Fruit fly (Drosophila melanogaster): ENCODE measurements around the gene CG3529.

Gene CG3529

DNA sequence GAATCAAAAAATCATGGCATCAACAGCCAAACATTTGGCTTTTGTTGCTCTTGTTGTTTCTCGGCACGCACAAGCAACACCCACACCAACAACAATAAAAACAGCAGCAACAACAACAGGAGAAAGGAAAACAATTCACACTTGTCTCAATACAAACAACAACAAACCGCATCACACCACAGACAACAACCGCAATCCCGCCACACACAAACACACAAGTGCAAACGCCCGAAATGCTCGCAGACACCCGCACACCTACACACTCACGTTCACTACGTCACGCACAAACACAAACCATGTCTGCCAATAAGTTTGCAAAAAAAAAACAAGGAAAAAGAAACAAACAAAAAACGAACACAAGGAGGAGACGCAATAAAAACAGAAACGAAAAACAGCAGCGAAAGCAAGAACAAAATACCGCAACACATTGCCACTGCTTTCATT lies 21.1 kb downstream of the CG3529 start (continued):
- TF ChIP-seq ss (GFP tag; optimal IDR thresholded peaks at IDR 0.05) (peak; percentile 68 to 71), CG11762 (GFP tag; optimal IDR thresholded peaks at IDR 0.05; ENCODE audit: insufficient read depth) (no peak), CG3032 (tag; optimal IDR thresholded peaks at IDR 0.05) (no peak), CG6163 (GFP tag; IDR thresholded peaks at IDR 0.05) (peak; percentile 80; the same call in 2 of the 3 replicates), Smox (GFP tag; optimal IDR thresholded peaks at IDR 0.05) (no peak), eg (GFP tag; IDR thresholded peaks at IDR 0.05) (peak; percentile 83), Sox15 (GFP tag; optimal IDR thresholded peaks at IDR 0.05) (no peak), Sox102F (GFP tag; optimal IDR thresholded peaks at IDR 0.05) (peak; percentile 15), vri (GFP tag; optimal IDR thresholded peaks at IDR 0.05) (no peak), spab (GFP tag; optimal IDR thresholded peaks at IDR 0.05) (peak; percentile 2), CG11902 (GFP tag; optimal IDR thresholded peaks at IDR 0.05) (no peak), CG8319 (GFP tag; optimal IDR thresholded peaks at IDR 0.05) (no peak), CG10631 (GFP tag; optimal IDR thresholded peaks at IDR 0.05) (no peak), CG9139 (GFP tag; optimal IDR thresholded peaks at IDR 0.05) (peak; percentile 58), CG6276 (GFP tag; optimal IDR thresholded peaks at IDR 0.05) (peak; percentile 73), topi (GFP tag; optimal IDR thresholded peaks at IDR 0.05) (no peak), CG10669 (GFP tag; optimal IDR thresholded peaks at IDR 0.05) (no peak), Hr39 (GFP tag; optimal IDR thresholded peaks at IDR 0.05) (no peak), Hr38 (GFP tag; optimal IDR thresholded peaks at IDR 0.05) (no peak)

DNA sequence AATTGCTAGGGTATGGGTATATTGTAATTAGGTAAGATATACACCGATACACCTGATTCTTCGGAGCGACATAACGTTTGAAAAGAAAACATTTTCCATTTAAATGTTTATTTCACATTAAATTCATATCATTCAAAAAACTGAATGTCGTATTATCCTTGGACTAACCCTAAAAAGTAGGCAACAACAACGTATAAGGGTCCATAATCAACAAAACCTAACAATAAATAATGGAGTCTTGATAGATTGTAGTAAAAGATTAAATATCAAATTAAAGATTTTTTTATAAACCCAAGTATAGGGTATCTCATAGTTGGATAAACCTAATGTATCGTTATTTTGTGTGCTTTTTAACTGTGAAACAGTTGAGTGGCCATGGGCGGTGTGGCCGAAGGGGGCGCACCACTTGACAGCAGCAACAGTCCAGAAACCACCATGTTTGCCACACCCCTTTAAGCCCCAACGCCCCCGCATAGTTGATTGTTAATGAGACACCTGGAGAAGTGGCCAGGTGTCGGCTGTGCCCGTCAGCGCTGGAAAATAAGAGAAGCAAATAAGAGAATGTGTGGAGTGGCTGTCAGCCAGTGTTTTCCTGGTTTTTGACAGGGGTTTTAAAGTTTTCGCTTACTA lies 21.7 kb downstream of the CG3529 start:
- peak; percentile 3 for TF ChIP-seq cyc (GFP tag; optimal IDR thresholded peaks at IDR 0.05)
- peak; percentile 46 for TF ChIP-seq OdsH (GFP tag; optimal IDR thresholded peaks at IDR 0.05)
- TF ChIP-seq Eip78C (GFP tag): peak; percentile 66
- peak; percentile 8 for TF ChIP-seq net (GFP tag; optimal IDR thresholded peaks at IDR 0.05)
- peak in 1 of 2 experiments; percentile 45 for TF ChIP-seq salr (GFP tag; optimal IDR thresholded peaks at IDR 0.05)
- TF ChIP-seq Sox15 (GFP tag; optimal IDR thresholded peaks at IDR 0.05): no peak
- no peak for TF ChIP-seq CG15336 (GFP tag; IDR thresholded peaks at IDR 0.05)
- TF ChIP-seq Sox14 (GFP tag; optimal IDR thresholded peaks at IDR 0.05): peak; percentile 20
- no peak for TF ChIP-seq ss (GFP tag; optimal IDR thresholded peaks at IDR 0.05)
- TF ChIP-seq CG31627 (GFP tag; optimal IDR thresholded peaks at IDR 0.05): peak; percentile 29
- TF ChIP-seq svp (GFP tag): peak; percentile 67
- no peak for TF ChIP-seq fd59A (GFP tag; optimal IDR thresholded peaks at IDR 0.05)
- peak; percentile 23 for TF ChIP-seq topi (GFP tag; optimal IDR thresholded peaks at IDR 0.05)
- no peak for TF ChIP-seq dac (GFP tag; optimal IDR thresholded peaks at IDR 0.05)
- peak; percentile 62 for TF ChIP-seq CG32006 (GFP tag; optimal IDR thresholded peaks at IDR 0.05)
- peak; percentile 59 for TF ChIP-seq Hr4 (GFP tag; optimal IDR thresholded peaks at IDR 0.05)
- peak; percentile 9 for TF ChIP-seq CG4318 (GFP tag; optimal IDR thresholded peaks at IDR 0.05)
- peak; percentile 28 for TF ChIP-seq pdm3 (GFP tag; optimal IDR thresholded peaks at IDR 0.05)
- no peak for TF ChIP-seq dsx (GFP tag; optimal IDR thresholded peaks at IDR 0.05; ENCODE audit: poor library complexity, severe bottlenecking)
- peak; percentile 32 for TF ChIP-seq Smox (GFP tag; optimal IDR thresholded peaks at IDR 0.05)
- peak; percentile 17 for TF ChIP-seq Met (GFP tag; optimal IDR thresholded peaks at IDR 0.05)
- peak; percentile 19 for TF ChIP-seq Hr39 (GFP tag; optimal IDR thresholded peaks at IDR 0.05)
- TF ChIP-seq achi (GFP tag; optimal IDR thresholded peaks at IDR 0.05): no peak
- TF ChIP-seq CG34406 (GFP tag; optimal IDR thresholded peaks at IDR 0.05): no peak
- no peak for TF ChIP-seq Gug (GFP tag; IDR thresholded peaks at IDR 0.05)

DNA sequence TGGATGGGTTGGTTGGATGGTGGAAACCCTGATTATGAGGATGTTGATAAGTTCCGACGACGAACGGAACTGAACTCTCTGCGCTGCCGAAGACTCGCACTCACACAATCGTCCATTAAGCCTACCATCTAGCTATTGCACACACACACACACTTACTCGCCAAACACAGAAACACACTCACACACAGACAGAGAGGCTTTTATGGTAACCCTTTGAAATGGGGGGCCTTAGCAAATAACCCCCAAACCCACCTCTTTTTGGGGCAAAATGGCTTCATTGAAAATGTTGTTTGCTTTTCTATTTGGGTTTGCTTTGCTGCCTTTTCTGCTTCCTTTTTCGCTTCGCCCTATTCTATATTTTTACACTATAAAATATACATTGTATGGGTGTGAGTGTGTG lies 22.4 kb downstream of the CG3529 start:
- no peak for TF ChIP-seq OdsH (GFP tag; optimal IDR thresholded peaks at IDR 0.05)
- TF ChIP-seq Eip78C (GFP tag): peak; percentile 19
- TF ChIP-seq fd85E (GFP tag; optimal IDR thresholded peaks at IDR 0.05): no peak
- TF ChIP-seq CG6792 (GFP tag; optimal IDR thresholded peaks at IDR 0.05): no peak
- TF ChIP-seq Hr4 (GFP tag; optimal IDR thresholded peaks at IDR 0.05): no peak
- TF ChIP-seq vri (GFP tag; optimal IDR thresholded peaks at IDR 0.05): no peak
- TF ChIP-seq CG1621 (tag; optimal IDR thresholded peaks at IDR 0.05): no peak
- no peak for TF ChIP-seq CG11294 (GFP tag; IDR thresholded peaks at IDR 0.05)
